Worm (Caenorhabditis elegans) whole organism, L4/young adult: ENCODE measurements around the gene D1044.6.

Experiments
- dao-5 ChIP-seq: sonication (generic microtip); optimal IDR thresholded peaks from 2 replicates; lab custom pipeline; 2016; ENCODE audit warnings: missing genotype, missing genetic modification characterization, moderate library complexity, missing compliant biosample characterization
- him-1 ChIP-seq: sonication (generic microtip); optimal IDR thresholded peaks from 2 replicates; lab custom pipeline; 2016; ENCODE audit warnings: missing genotype, missing genetic modification reagents, missing genetic modification characterization, missing compliant biosample characterization

ce11 chrIII:5498973-5499372, 44.0 kb downstream of the D1044.6 start, which contains the start of gene R02F2.9:
- no peak for TF ChIP-seq him-1 (tag; lab: Kevin White, UChicago)
- TF ChIP-seq dao-5 = no peak
